Fruit fly (Drosophila melanogaster): ENCODE data around the gene Cpr.

Cpr gene

dm6 chr2L:6340222-6340725 lies 1.6 kb downstream of the Cpr start:
- TF ChIP-seq tai (GFP tag; optimal IDR thresholded peaks at IDR 0.05) (no peak), woc (GFP tag; optimal IDR thresholded peaks at IDR 0.05) (no peak), foxo (GFP tag; optimal IDR thresholded peaks at IDR 0.05) (no peak), Rel (GFP tag; optimal IDR thresholded peaks at IDR 0.05) (no peak), Rel (tag; optimal IDR thresholded peaks at IDR 0.05) (no peak), sage (GFP tag; optimal IDR thresholded peaks at IDR 0.05) (no peak), CG32264 (GFP tag; optimal IDR thresholded peaks at IDR 0.05) (no peak), jim (GFP tag; optimal IDR thresholded peaks at IDR 0.05) (no peak), brk (GFP tag; optimal IDR thresholded peaks at IDR 0.05) (no peak), Dif (GFP tag; optimal IDR thresholded peaks at IDR 0.05; ENCODE audit: partially characterized antibody) (no peak), br (GFP tag; optimal IDR thresholded peaks at IDR 0.05) (no peak), OdsH (GFP tag; optimal IDR thresholded peaks at IDR 0.05) (no peak), fru (GFP tag; optimal IDR thresholded peaks at IDR 0.05) (no peak), Sp1 (GFP tag; optimal IDR thresholded peaks at IDR 0.05) (no peak), usp (GFP tag; optimal IDR thresholded peaks at IDR 0.05) (no peak), Dfd (GFP tag; optimal IDR thresholded peaks at IDR 0.05) (no peak), Myc (optimal IDR thresholded peaks at IDR 0.05) (no peak), dl (GFP tag; optimal IDR thresholded peaks at IDR 0.05; ENCODE audit: insufficient read depth in 1 of 2, partially characterized antibody in 2 of 2) (no peak)

DNA sequence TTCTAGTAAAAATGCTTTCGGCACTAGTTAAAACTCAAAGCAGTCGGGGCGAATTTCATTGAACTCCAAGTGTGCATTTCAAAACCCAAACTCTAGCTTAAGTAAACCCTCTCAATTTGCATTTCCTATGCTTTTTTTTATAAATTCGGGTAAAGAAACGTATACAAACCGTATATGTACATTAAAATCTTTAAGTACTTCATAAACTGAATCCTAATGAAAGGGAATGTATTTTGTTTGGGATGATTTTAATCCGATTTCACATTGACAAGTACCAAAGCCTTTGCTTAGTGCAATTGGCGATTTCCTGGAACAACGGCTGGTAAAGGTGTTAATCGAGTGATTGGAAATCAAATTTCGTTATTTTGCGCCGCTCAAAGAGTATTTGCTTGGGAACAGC lies 2.6 kb downstream of the Cpr start:
- TF ChIP-seq Rel (GFP tag; optimal IDR thresholded peaks at IDR 0.05): no peak
- no peak for TF ChIP-seq Rel (tag; optimal IDR thresholded peaks at IDR 0.05)
- TF ChIP-seq brk (GFP tag; optimal IDR thresholded peaks at IDR 0.05): no peak
- TF ChIP-seq h (GFP tag; optimal IDR thresholded peaks at IDR 0.05): no peak
- TF ChIP-seq CrebA (GFP tag; optimal IDR thresholded peaks at IDR 0.05; ENCODE audit: borderline replicate concordance): no peak
- no peak for TF ChIP-seq sage (GFP tag; optimal IDR thresholded peaks at IDR 0.05)
- no peak for TF ChIP-seq dl (GFP tag; optimal IDR thresholded peaks at IDR 0.05; ENCODE audit: insufficient read depth in 1 of 2, partially characterized antibody in 2 of 2)
- no peak for TF ChIP-seq ey (GFP tag; optimal IDR thresholded peaks at IDR 0.05)
- TF ChIP-seq usp (GFP tag; optimal IDR thresholded peaks at IDR 0.05): no peak
- no peak for TF ChIP-seq Hnf4 (GFP tag; optimal IDR thresholded peaks at IDR 0.05)
- no peak for TF ChIP-seq foxo (GFP tag; optimal IDR thresholded peaks at IDR 0.05)
- TF ChIP-seq CG32264 (GFP tag; optimal IDR thresholded peaks at IDR 0.05): no peak
- TF ChIP-seq dsf (GFP tag; optimal IDR thresholded peaks at IDR 0.05; ENCODE audit: borderline replicate concordance): no peak
- no peak for TF ChIP-seq jim (GFP tag; optimal IDR thresholded peaks at IDR 0.05)

DNA sequence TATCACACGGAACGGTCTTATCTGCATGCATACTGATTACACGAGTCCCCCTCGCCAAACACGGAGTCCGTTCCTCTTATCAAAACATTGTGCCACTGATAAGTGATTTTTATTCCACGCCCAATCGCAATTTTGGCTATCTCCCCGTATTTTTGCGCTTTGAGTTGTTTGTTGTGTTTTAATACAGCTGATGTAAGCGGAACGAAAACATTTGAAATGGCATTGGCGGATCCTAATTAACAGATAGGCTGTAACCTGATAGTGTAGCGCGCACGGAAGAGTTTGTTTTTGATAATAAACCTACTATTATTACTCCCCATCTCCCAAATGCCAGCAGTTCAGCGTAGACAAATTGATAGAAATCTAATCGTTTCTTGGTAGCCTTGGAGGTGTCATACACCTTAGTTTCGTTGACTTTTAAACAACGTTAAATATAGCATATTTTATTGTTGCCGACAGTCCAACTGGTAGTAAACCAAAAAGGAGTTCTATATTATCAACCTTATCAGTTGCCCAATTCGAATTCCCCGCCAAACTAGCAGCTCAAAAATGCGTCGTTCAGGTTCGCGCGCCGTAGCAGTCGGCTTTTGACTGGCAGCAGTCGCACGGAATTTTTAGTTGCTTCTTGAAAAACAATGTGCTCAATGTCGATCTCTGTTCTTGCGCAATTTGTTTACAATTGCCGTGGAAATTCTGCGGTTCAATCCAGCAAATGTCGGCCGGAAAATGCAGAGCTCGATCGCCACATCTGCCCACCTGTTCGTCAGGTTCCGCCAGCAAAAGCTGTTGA lies 4.6 kb downstream of the Cpr start:
- peak; percentile 29 for TF ChIP-seq psq (GFP tag; optimal IDR thresholded peaks at IDR 0.05)
- TF ChIP-seq CG32264 (GFP tag; optimal IDR thresholded peaks at IDR 0.05): no peak
- peak in 1 of 2 experiments; percentile 18 for TF ChIP-seq dl (GFP tag; optimal IDR thresholded peaks at IDR 0.05; ENCODE audit: insufficient read depth in 1 of 2, partially characterized antibody in 2 of 2)
- no peak for TF ChIP-seq Mio (GFP tag; optimal IDR thresholded peaks at IDR 0.05)
- TF ChIP-seq h (GFP tag; optimal IDR thresholded peaks at IDR 0.05): peak; percentile 15
- no peak for TF ChIP-seq woc (GFP tag; optimal IDR thresholded peaks at IDR 0.05)
- TF ChIP-seq brk (GFP tag; optimal IDR thresholded peaks at IDR 0.05): no peak
- no peak for TF ChIP-seq fru (GFP tag; optimal IDR thresholded peaks at IDR 0.05)
- TF ChIP-seq sage (GFP tag; optimal IDR thresholded peaks at IDR 0.05): no peak
- no peak for TF ChIP-seq Rel (GFP tag; optimal IDR thresholded peaks at IDR 0.05)
- TF ChIP-seq Rel (tag; optimal IDR thresholded peaks at IDR 0.05): peak; percentile 37
- TF ChIP-seq foxo (GFP tag; optimal IDR thresholded peaks at IDR 0.05): no peak
- no peak for TF ChIP-seq Jra (GFP tag; optimal IDR thresholded peaks at IDR 0.05)
- peak; percentile 51 for TF ChIP-seq Hr83 (GFP tag; optimal IDR thresholded peaks at IDR 0.05; ENCODE audit: poor library complexity, severe bottlenecking)
- peak; percentile 5 for TF ChIP-seq Dif (GFP tag; optimal IDR thresholded peaks at IDR 0.05; ENCODE audit: partially characterized antibody)

DNA sequence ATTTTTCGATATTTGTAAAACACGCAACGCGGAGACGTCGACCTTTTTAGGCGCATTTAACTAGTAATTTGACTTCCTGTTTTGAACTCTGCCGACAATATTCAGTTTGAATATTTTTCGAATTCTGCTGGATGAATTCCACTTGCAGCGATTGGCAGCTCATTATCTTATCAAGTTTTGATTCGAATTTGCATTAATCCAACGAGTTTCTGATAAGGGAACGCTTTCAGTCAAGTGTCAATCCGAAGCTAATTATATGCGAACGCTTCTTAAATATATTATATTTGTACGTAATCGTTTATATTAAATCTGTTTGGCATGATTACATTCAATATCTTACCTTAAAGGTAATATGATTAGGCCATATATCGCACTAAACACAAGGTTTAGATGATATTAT lies 9.7 kb downstream of the Cpr start, which contains the start of gene CG9497:
Gene CG9497 (minus strand): TSS at position 101 of the 400 bp plus-strand sequence.
- TF ChIP-seq fru (GFP tag; optimal IDR thresholded peaks at IDR 0.05) (no peak), pan (optimal IDR thresholded peaks at IDR 0.05) (no peak), Abd-B (GFP tag; optimal IDR thresholded peaks at IDR 0.05) (no peak), Myc (optimal IDR thresholded peaks at IDR 0.05) (no peak), ey (GFP tag; optimal IDR thresholded peaks at IDR 0.05) (no peak), sage (GFP tag; optimal IDR thresholded peaks at IDR 0.05) (no peak), Rel (GFP tag; optimal IDR thresholded peaks at IDR 0.05) (no peak), Rel (tag; optimal IDR thresholded peaks at IDR 0.05) (no peak), Hr78 (GFP tag; optimal IDR thresholded peaks at IDR 0.05) (no peak), woc (GFP tag; optimal IDR thresholded peaks at IDR 0.05) (no peak)

Measured in whole organism, wandering third instar larva.